Fruit fly (Drosophila melanogaster) whole organism, embryonic: ENCODE results near the gene Tsp29Fb.
A peak's percentile ranks its signal among the peaks of the same experiment; 100 is the strongest.

Experiments used
- Atf6 ChIP-seq: fragments of 200-800 bp; sonication (Bioruptor generic); IDR thresholded peaks from 2 replicates; pipeline ENCODE4 v1.3.6; 2022; ENCODE audit warnings: missing biosample characterization, missing genetic modification characterization
- Bdp1 ChIP-seq: fragments of 200-800 bp; sonication (Bioruptor generic); optimal IDR thresholded peaks from 3 replicates; lab custom pipeline; 2016; ENCODE audit warnings: missing biosample characterization, missing genetic modification characterization
- CG1024 ChIP-seq: fragments of 200-800 bp; sonication (Bioruptor generic); IDR thresholded peaks from 2 replicates; pipeline ENCODE4 v1.3.6; 2022; ENCODE audit warnings: missing biosample characterization, missing genetic modification characterization
- CG10267 ChIP-seq: fragments of 200-800 bp; sonication (Bioruptor generic); optimal IDR thresholded peaks from 2 replicates; lab custom pipeline; 2018; ENCODE audit warnings: missing biosample characterization, mild to moderate bottlenecking, missing genetic modification characterization, moderate library complexity
- CG12071 ChIP-seq: fragments of 200-800 bp; sonication (Bioruptor generic); optimal IDR thresholded peaks from 3 replicates; lab custom pipeline; 2018; ENCODE audit warnings: missing biosample characterization, mild to moderate bottlenecking, missing genetic modification characterization
- CG12104 ChIP-seq: fragments of 200-800 bp; sonication (Bioruptor generic); optimal IDR thresholded peaks from 3 replicates; lab custom pipeline; 2016; ENCODE audit warnings: missing biosample characterization, missing genetic modification characterization
- CG12219 ChIP-seq: fragments of 200-800 bp; sonication (Bioruptor generic); optimal IDR thresholded peaks from 3 replicates; lab custom pipeline; 2018; ENCODE audit warnings: missing biosample characterization, mild to moderate bottlenecking, missing genetic modification characterization
- CG12769 ChIP-seq: fragments of 200-800 bp; sonication (Bioruptor generic); optimal IDR thresholded peaks from 2 replicates; lab custom pipeline; 2019; ENCODE audit warnings: missing biosample characterization, mild to moderate bottlenecking, missing genetic modification characterization, moderate library complexity
- CG13296 ChIP-seq: fragments of 200-800 bp; sonication (Bioruptor generic); optimal IDR thresholded peaks from 3 replicates; lab custom pipeline; 2018; ENCODE audit warnings: missing biosample characterization, mild to moderate bottlenecking, missing genetic modification characterization
- CG1602 ChIP-seq: fragments of 200-800 bp; sonication (Bioruptor generic); optimal IDR thresholded peaks from 3 replicates; lab custom pipeline; 2016; ENCODE audit warnings: missing biosample characterization, missing genetic modification characterization
- CG1603 ChIP-seq: fragments of 200-800 bp; sonication (Bioruptor generic); optimal IDR thresholded peaks from 2 replicates; lab custom pipeline; 2019; ENCODE audit warnings: missing biosample characterization, mild to moderate bottlenecking, missing genetic modification characterization, moderate library complexity
- CG17568 ChIP-seq: fragments of 200-800 bp; sonication (Bioruptor generic); optimal IDR thresholded peaks from 2 replicates; lab custom pipeline; 2018; ENCODE audit warnings: missing biosample characterization, mild to moderate bottlenecking, missing genetic modification characterization, moderate library complexity
- CG2678 ChIP-seq: fragments of 200-800 bp; sonication (Bioruptor generic); optimal IDR thresholded peaks from 3 replicates; lab custom pipeline; 2019; ENCODE audit warnings: missing biosample characterization, mild to moderate bottlenecking, missing genetic modification characterization, moderate library complexity
- CG32532 ChIP-seq: fragments of 200-800 bp; sonication (Bioruptor generic); IDR thresholded peaks from 2 replicates; pipeline ENCODE4 v1.3.6; 2022; ENCODE audit warnings: missing biosample characterization, missing genetic modification characterization
- CG4730 ChIP-seq: fragments of 200-800 bp; sonication (Bioruptor generic); IDR thresholded peaks from 2 replicates; pipeline ENCODE4 v1.3.6; 2022; ENCODE audit warnings: missing biosample characterization, missing genetic modification characterization
- CG6813 ChIP-seq: fragments of 200-800 bp; sonication (Bioruptor generic); optimal IDR thresholded peaks from 2 replicates; lab custom pipeline; 2017; ENCODE audit warnings: missing biosample characterization, missing genetic modification characterization, mild to moderate bottlenecking, moderate library complexity, missing genetic modification reagents
- CG8388 ChIP-seq: fragments of 200-800 bp; sonication (Bioruptor generic); optimal IDR thresholded peaks from 2 replicates; lab custom pipeline; 2019; ENCODE audit warnings: missing biosample characterization, mild to moderate bottlenecking, missing genetic modification characterization, moderate library complexity
- CG9727 ChIP-seq: fragments of 200-800 bp; sonication (Bioruptor generic); optimal IDR thresholded peaks from 3 replicates; lab custom pipeline; 2017; ENCODE audit warnings: missing biosample characterization, mild to moderate bottlenecking, missing genetic modification characterization
- CG9817 ChIP-seq: fragments of 200-800 bp; sonication (Bioruptor generic); optimal IDR thresholded peaks from 2 replicates; lab custom pipeline; 2018; ENCODE audit warnings: missing biosample characterization, mild to moderate bottlenecking, missing genetic modification characterization, moderate library complexity
- D19B ChIP-seq: fragments of 200-800 bp; sonication (Bioruptor generic); optimal IDR thresholded peaks from 2 replicates; lab custom pipeline; 2017; ENCODE audit warnings: missing biosample characterization, mild to moderate bottlenecking, missing genetic modification characterization
- Dek ChIP-seq: fragments of 200-800 bp; sonication (Bioruptor generic); optimal IDR thresholded peaks from 3 replicates; lab custom pipeline; 2019; ENCODE audit warnings: missing biosample characterization, mild to moderate bottlenecking, missing genetic modification characterization, moderate library complexity
- E2f1 ChIP-seq: fragments of 200-800 bp; sonication (Bioruptor generic); IDR thresholded peaks from 2 replicates; pipeline ENCODE4 v1.3.6; 2022; ENCODE audit warnings: missing biosample characterization, missing genetic modification characterization
- Eip74EF ChIP-seq, 2 experiments: fragments of 200-800 bp in 1 of 2; fragments of >200 bp in 1 of 2; sonication (Bioruptor generic) in 1 of 2; optimal IDR thresholded peaks; 2 replicates each; lab custom pipeline; 2017 to 2019; ENCODE audit warnings: missing biosample characterization in 2 of 2, missing genetic modification characterization in 2 of 2, mild to moderate bottlenecking in 1 of 2, moderate library complexity in 1 of 2
- Ets65A ChIP-seq: fragments of 200-800 bp; sonication (Bioruptor generic); peaks from one replicate; lab custom pipeline; 2016; ENCODE audit warnings: missing biosample characterization, missing genetic modification characterization
- H2.0 ChIP-seq: fragments of 200-800 bp; sonication (Bioruptor generic); IDR thresholded peaks from 2 replicates; pipeline ENCODE4 v1.3.6; 2022; ENCODE audit warnings: missing biosample characterization, missing genetic modification characterization
- Nf-YC ChIP-seq: fragments of 200-800 bp; optimal IDR thresholded peaks from 3 replicates; lab custom pipeline; 2019; ENCODE audit warnings: missing biosample characterization, mild to moderate bottlenecking, missing genetic modification characterization, moderate library complexity
- NfI ChIP-seq: fragments of 200-800 bp; sonication (Bioruptor generic); optimal IDR thresholded peaks from 3 replicates; lab custom pipeline; 2018; ENCODE audit warnings: missing biosample characterization, mild to moderate bottlenecking, missing genetic modification characterization, moderate library complexity
- PHDP ChIP-seq: fragments of 200-800 bp; sonication (Bioruptor generic); optimal IDR thresholded peaks from 3 replicates; lab custom pipeline; 2018; ENCODE audit warnings: missing biosample characterization, mild to moderate bottlenecking, missing genetic modification characterization, moderate library complexity
- Sox102F ChIP-seq: fragments of 200-800 bp; sonication (Bioruptor generic); optimal IDR thresholded peaks from 2 replicates; lab custom pipeline; 2018; ENCODE audit warnings: missing biosample characterization, mild to moderate bottlenecking, missing genetic modification characterization, moderate library complexity
- ase ChIP-seq: fragments of 200-800 bp; sonication (Bioruptor generic); IDR thresholded peaks from 3 replicates; pipeline ENCODE4 v1.3.6; 2022; ENCODE audit warnings: missing biosample characterization, missing genetic modification characterization
- caup ChIP-seq: fragments of 200-800 bp; sonication (Bioruptor generic); optimal IDR thresholded peaks from 3 replicates; lab custom pipeline; 2017; ENCODE audit warnings: missing biosample characterization, mild to moderate bottlenecking, missing genetic modification characterization, moderate library complexity; ENCODE audit not compliant: severe bottlenecking
- da ChIP-seq: fragments of 200-800 bp; sonication (Bioruptor generic); optimal IDR thresholded peaks from 2 replicates; lab custom pipeline; 2016; ENCODE audit warnings: missing biosample characterization, missing genetic modification characterization
- fd3F ChIP-seq: fragments of 200-800 bp; sonication (Bioruptor generic); optimal IDR thresholded peaks from 2 replicates; lab custom pipeline; 2018; ENCODE audit warnings: missing biosample characterization, mild to moderate bottlenecking, missing genetic modification characterization, moderate library complexity
- fd96Cb ChIP-seq: fragments of 200-800 bp; sonication (Bioruptor generic); optimal IDR thresholded peaks from 2 replicates; lab custom pipeline; 2018; ENCODE audit warnings: missing biosample characterization, mild to moderate bottlenecking, missing genetic modification characterization, moderate library complexity
- gcm ChIP-seq: fragments of 200-800 bp; sonication (Bioruptor generic); optimal IDR thresholded peaks from 2 replicates; lab custom pipeline; 2019; ENCODE audit warnings: missing biosample characterization, mild to moderate bottlenecking, missing genetic modification characterization, moderate library complexity
- gem ChIP-seq: fragments of 200-800 bp; sonication (Bioruptor generic); optimal IDR thresholded peaks from 2 replicates; lab custom pipeline; 2019; ENCODE audit warnings: missing biosample characterization, mild to moderate bottlenecking, missing genetic modification characterization, moderate library complexity
- ind ChIP-seq: fragments of 200-800 bp; sonication (Bioruptor generic); optimal IDR thresholded peaks from 3 replicates; lab custom pipeline; 2016; ENCODE audit warnings: missing biosample characterization, missing genetic modification characterization
- jumu ChIP-seq: fragments of 200-800 bp; sonication (Bioruptor generic); optimal IDR thresholded peaks from 3 replicates; lab custom pipeline; 2016; ENCODE audit warnings: missing biosample characterization, missing genetic modification characterization
- lab ChIP-seq: fragments of 200-800 bp; sonication (Bioruptor generic); optimal IDR thresholded peaks from 3 replicates; lab custom pipeline; 2017; ENCODE audit warnings: missing biosample characterization, missing genetic modification characterization, mild to moderate bottlenecking, moderate library complexity, missing genetic modification reagents
- nerfin-2 ChIP-seq: fragments of 200-800 bp; sonication (Bioruptor generic); IDR thresholded peaks from 2 replicates; pipeline ENCODE4 v1.3.6; 2022; ENCODE audit warnings: missing biosample characterization, missing genetic modification characterization; ENCODE audit not compliant: partially characterized antibody
- odd ChIP-seq: fragments of 200-800 bp; sonication (Bioruptor generic); optimal IDR thresholded peaks from 2 replicates; lab custom pipeline; 2017; ENCODE audit warnings: missing biosample characterization, mild to moderate bottlenecking, missing genetic modification characterization
- rib ChIP-seq: fragments of 200-800 bp; sonication (Bioruptor generic); IDR thresholded peaks from 2 replicates; pipeline ENCODE4 v1.3.6; 2022; ENCODE audit warnings: missing biosample characterization, missing genetic modification characterization
- scrt ChIP-seq: fragments of 200-800 bp; sonication (Bioruptor generic); optimal IDR thresholded peaks from 2 replicates; lab custom pipeline; 2018; ENCODE audit warnings: missing biosample characterization, mild to moderate bottlenecking, missing genetic modification characterization, moderate library complexity
- seq ChIP-seq: fragments of 200-800 bp; sonication (Bioruptor generic); IDR thresholded peaks from 2 replicates; pipeline ENCODE4 v1.3.6; 2022; ENCODE audit warnings: missing biosample characterization, missing genetic modification characterization
- stc ChIP-seq: fragments of 200-800 bp; sonication (Bioruptor generic); IDR thresholded peaks from 2 replicates; pipeline ENCODE4 v1.3.6; 2022; ENCODE audit warnings: missing biosample characterization, missing genetic modification characterization
- tgo ChIP-seq: fragments of 200-800 bp; sonication (Bioruptor generic); IDR thresholded peaks from 3 replicates; pipeline ENCODE4 v1.3.6; 2022; ENCODE audit warnings: missing biosample characterization, missing genetic modification characterization
- tio ChIP-seq: fragments of 200-800 bp; sonication (Bioruptor generic); optimal IDR thresholded peaks from 2 replicates; lab custom pipeline; 2017; ENCODE audit warnings: missing biosample characterization, missing genetic modification characterization, inconsistent platforms
- tna ChIP-seq: fragments of 200-800 bp; sonication (Bioruptor generic); IDR thresholded peaks from 2 replicates; pipeline ENCODE4 v1.3.6; 2022; ENCODE audit warnings: missing biosample characterization, missing genetic modification characterization; ENCODE audit not compliant: partially characterized antibody
- trem ChIP-seq: fragments of 200-800 bp; optimal IDR thresholded peaks from 3 replicates; lab custom pipeline; 2019; ENCODE audit warnings: missing biosample characterization, mild to moderate bottlenecking, missing genetic modification characterization, moderate library complexity
- wek ChIP-seq: fragments of 200-800 bp; sonication (Bioruptor generic); optimal IDR thresholded peaks from 3 replicates; lab custom pipeline; 2018; ENCODE audit warnings: missing biosample characterization, mild to moderate bottlenecking, missing genetic modification characterization, moderate library complexity

Gene Tsp29Fb

DNA sequence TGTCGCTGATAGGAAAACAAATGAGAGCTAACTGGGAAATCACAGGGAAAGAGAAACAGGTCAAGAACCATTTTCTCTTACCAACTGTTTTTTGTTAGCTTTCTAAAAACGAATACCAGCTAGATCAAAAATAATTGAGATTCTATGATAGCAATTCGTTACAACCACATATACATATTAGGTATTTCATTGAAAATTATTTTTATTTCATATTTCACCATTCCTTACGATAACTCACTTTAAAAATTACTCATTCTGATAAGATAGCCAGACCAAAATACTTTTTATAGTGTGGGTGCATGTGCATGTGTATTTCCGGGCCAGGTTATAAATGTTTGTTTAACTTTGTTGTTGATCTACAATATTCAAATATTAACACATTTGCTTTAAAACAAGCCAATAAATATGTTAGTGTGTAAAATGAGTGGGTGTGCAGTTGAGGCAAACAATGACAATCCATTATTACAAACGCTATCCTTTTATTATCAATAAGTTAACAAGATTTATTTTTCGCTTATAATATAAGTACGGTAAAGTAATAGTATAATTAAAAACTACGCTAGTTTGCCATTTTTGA, 735 bp downstream of the Tsp29Fb start (continued):
- TF ChIP-seq Eip74EF (GFP tag; optimal IDR thresholded peaks at IDR 0.05; lab: Kevin White, UChicago) (peak in 1 of 2 experiments; percentile 60), rib (no peak), CG32532 (GFP tag; lab: Robert Waterston, UW) (no peak), CG8388 (GFP tag; lab: Kevin White, UChicago) (no peak), CG9817 (tag; lab: Kevin White, UChicago) (peak; percentile 8), ind (GFP tag; lab: Kevin White, UChicago) (no peak), gcm (no peak), CG12104 (GFP tag; lab: Kevin White, UChicago) (no peak), fd96Cb (tag; lab: Kevin White, UChicago) (no peak), CG1603 (tag; lab: Kevin White, UChicago) (peak; percentile 17), Ets65A (no peak), fd3F (peak; percentile 47), gem (tag; lab: Kevin White, UChicago) (peak; percentile 2), CG4730 (GFP tag; lab: Robert Waterston, UW) (no peak), CG1602 (GFP tag; lab: Kevin White, UChicago) (no peak), Bdp1 (GFP tag; lab: Kevin White, UChicago) (no peak), CG2678 (tag; lab: Kevin White, UChicago) (peak; percentile 59), D19B (GFP tag; lab: Kevin White, UChicago) (no peak), H2.0 (GFP tag; lab: Robert Waterston, UW) (no peak), Sox102F (GFP tag; lab: Kevin White, UChicago) (no peak), caup (peak; percentile 35), scrt (no peak), stc (GFP tag; lab: Robert Waterston, UW) (no peak), wek (GFP tag; lab: Kevin White, UChicago) (peak; percentile 72), tna (GFP tag; lab: Robert Waterston, UW) (no peak), CG13296 (GFP tag; lab: Kevin White, UChicago) (peak; percentile 54), CG1024 (GFP tag; lab: Robert Waterston, UW) (no peak), CG17568 (peak; percentile 59), da (GFP tag; lab: Kevin White, UChicago) (no peak), Atf6 (GFP tag; lab: Robert Waterston, UW) (no peak), nerfin-2 (GFP tag; lab: Robert Waterston, UW) (no peak), PHDP (tag; lab: Kevin White, UChicago) (peak; percentile 43), lab (GFP tag; lab: Kevin White, UChicago) (peak; percentile 39), CG12071 (GFP tag; lab: Kevin White, UChicago) (peak; percentile 44), seq (no peak), CG12769 (tag; lab: Kevin White, UChicago) (peak; percentile 21), trem (tag; lab: Kevin White, UChicago) (no peak), Nf-YC (tag; lab: Kevin White, UChicago) (no peak), ase (no peak), CG10267 (tag; lab: Kevin White, UChicago) (no peak), odd (GFP tag; lab: Kevin White, UChicago) (peak; percentile 24), CG9727 (GFP tag; lab: Kevin White, UChicago) (no peak), tio (GFP tag; lab: Kevin White, UChicago) (no peak), CG12219 (GFP tag; lab: Kevin White, UChicago) (peak; percentile 29), Dek (no peak), E2f1 (GFP tag; lab: Robert Waterston, UW) (no peak), tgo (no peak), NfI (no peak), CG6813 (GFP tag; lab: Kevin White, UChicago) (peak; percentile 27), jumu (GFP tag; lab: Kevin White, UChicago) (no peak)
